Worm (Caenorhabditis elegans): Measurements from ENCODE around the gene K02D10.8.

The K02D10.8 gene

ce11 chrIII:8795595-8796141 lies 9.5 kb downstream of the K02D10.8 start (continued):
- TF ChIP-seq lir-3 (tag; optimal IDR thresholded peaks at IDR 0.05) (no peak), saeg-2 (GFP tag; IDR thresholded peaks at IDR 0.05) (peak; percentile 91), nhr-28 (tag; optimal IDR thresholded peaks at IDR 0.05) (peak; percentile 94), F49E8.2 (tag; optimal IDR thresholded peaks at IDR 0.05; ENCODE audit: borderline replicate concordance) (no peak), dpl-1 (GFP tag; optimal IDR thresholded peaks at IDR 0.05) (peak; percentile 68), duxl-1 (tag; optimal IDR thresholded peaks at IDR 0.05; ENCODE audit: poor library complexity) (peak; percentile 64), Y48G9A.11 (GFP tag; IDR thresholded peaks at IDR 0.05) (no peak; the same call in 1 of the 2 replicates), set-16 (GFP tag; IDR thresholded peaks at IDR 0.05) (peak; percentile 84), daf-8 (GFP tag; IDR thresholded peaks at IDR 0.05) (no peak), cey-2 (tag; optimal IDR thresholded peaks at IDR 0.05; ENCODE audit: borderline replicate concordance, insufficient read depth) (peak; percentile 71), nhr-48 (tag; optimal IDR thresholded peaks at IDR 0.05) (peak; percentile 96), egl-27 (tag; optimal IDR thresholded peaks at IDR 0.05) (no peak), madf-9 (GFP tag; conservative IDR thresholded peaks at IDR 0.05) (peak; percentile 64), dve-1 (tag; optimal IDR thresholded peaks at IDR 0.05; ENCODE audit: insufficient read depth) (peak; percentile 94), dmd-8 (GFP tag; IDR thresholded peaks at IDR 0.05) (no peak)

DNA sequence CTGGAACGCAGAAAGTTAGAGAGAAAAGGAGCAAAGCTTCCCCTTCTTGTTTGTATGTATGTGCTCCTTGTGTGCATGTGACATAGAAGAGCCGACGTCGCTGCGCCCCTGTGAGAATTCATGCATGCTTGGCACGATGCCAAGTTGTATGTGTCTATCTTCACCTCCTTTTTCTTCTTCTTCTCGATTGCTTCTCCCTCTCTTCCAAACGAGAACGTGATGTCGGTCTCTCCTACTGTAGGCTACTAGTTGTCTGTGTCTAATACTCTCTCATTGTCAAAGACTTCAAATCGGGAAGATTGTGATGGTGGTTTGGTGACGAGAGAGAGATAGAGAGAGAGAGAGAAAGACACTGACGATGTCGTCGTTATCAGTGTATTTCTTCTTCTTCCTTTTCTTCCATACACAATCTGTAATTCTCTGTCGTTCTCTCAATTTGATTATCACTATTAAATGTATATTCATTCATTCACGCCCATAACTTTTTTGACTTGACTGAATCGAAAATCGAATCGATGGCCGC lies 11.1 kb downstream of the K02D10.8 start:
- TF ChIP-seq nhr-25 (tag; optimal IDR thresholded peaks at IDR 0.05; ENCODE audit: borderline replicate concordance, insufficient read depth) (peak; percentile 8), lin-1 (GFP tag; IDR thresholded peaks at IDR 0.05) (peak; percentile 70), nhr-28 (tag; optimal IDR thresholded peaks at IDR 0.05) (peak; percentile 99), cey-2 (tag; optimal IDR thresholded peaks at IDR 0.05; ENCODE audit: borderline replicate concordance, insufficient read depth) (peak; percentile 53), daf-8 (GFP tag; IDR thresholded peaks at IDR 0.05) (no peak), nhr-10 (tag; optimal IDR thresholded peaks at IDR 0.05) (peak; percentile 81), hmg-1.1 (GFP tag; IDR thresholded peaks at IDR 0.05) (peak; percentile 80), zfp-3 (GFP tag; conservative IDR thresholded peaks at IDR 0.05) (0 out of 2 replicates have a peak, but pooled peaks have one; percentile 21), tra-1 (GFP tag; IDR thresholded peaks at IDR 0.05) (peak; percentile 68), zip-11 (GFP tag; IDR thresholded peaks at IDR 0.05) (no peak), Y5F2A.4 (GFP tag; optimal IDR thresholded peaks at IDR 0.05) (no peak), aly-2 (tag; optimal IDR thresholded peaks at IDR 0.05) (no peak), attf-4 (tag; optimal IDR thresholded peaks at IDR 0.05) (peak; percentile 19), madf-5 (GFP tag; IDR thresholded peaks at IDR 0.05) (0 out of 4 replicates have a peak, but pooled peaks have one; percentile 50), pha-4 (GFP tag; IDR thresholded peaks at IDR 0.05) (peak; percentile 17; the same call in 1 of the 2 replicates), pha-4 (tag; optimal IDR thresholded peaks at IDR 0.05) (no peak), lin-29 (GFP tag; IDR thresholded peaks at IDR 0.05) (no peak; the same call in 1 of the 2 replicates), egl-43 (GFP tag; IDR thresholded peaks at IDR 0.05) (0 out of 2 replicates have a peak, but pooled peaks have one; percentile 66), ztf-7 (tag; optimal IDR thresholded peaks at IDR 0.05) (peak; percentile 35), dmd-6 (GFP tag; IDR thresholded peaks at IDR 0.05) (peak; percentile 96), nhr-48 (tag; optimal IDR thresholded peaks at IDR 0.05) (peak; percentile 93), zfp-2 (tag; optimal IDR thresholded peaks at IDR 0.05) (peak; percentile 57), mxl-3 (GFP tag; optimal IDR thresholded peaks at IDR 0.05) (peak; percentile 93), lin-13 (GFP tag; optimal IDR thresholded peaks at IDR 0.05) (peak; percentile 79), daf-12 (tag; optimal IDR thresholded peaks at IDR 0.05) (no peak), nhr-42 (GFP tag; IDR thresholded peaks at IDR 0.05) (no peak), dpl-1 (GFP tag; optimal IDR thresholded peaks at IDR 0.05) (peak; percentile 58), ctbp-1 (GFP tag; IDR thresholded peaks at IDR 0.05) (peak; percentile 92), fkh-10 (GFP tag; optimal IDR thresholded peaks at IDR 0.05) (peak; percentile 86), mep-1 (tag; optimal IDR thresholded peaks at IDR 0.05) (peak; percentile 92), mes-2 (tag; optimal IDR thresholded peaks at IDR 0.05; ENCODE audit: poor library complexity, severe bottlenecking) (peak; percentile 56), dmd-9 (GFP tag; IDR thresholded peaks at IDR 0.05) (no peak), nhr-41 (GFP tag; IDR thresholded peaks at IDR 0.05) (peak; percentile 54; the same call in 1 of the 2 replicates), set-16 (GFP tag; IDR thresholded peaks at IDR 0.05) (peak; percentile 58), madf-9 (GFP tag; conservative IDR thresholded peaks at IDR 0.05) (0 out of 2 replicates have a peak, but pooled peaks have one; percentile 27), pqm-1 (tag; optimal IDR thresholded peaks at IDR 0.05) (peak; percentile 94), ceh-82 (tag; optimal IDR thresholded peaks at IDR 0.05) (no peak)

Data from whole organism, L4 larva.